Fruit fly (Drosophila melanogaster): Measurements from ENCODE around the gene Ublcp1.

dm6 chr3R:23012017-23012416 lies 49.3 kb upstream of the Ublcp1 start, which contains the start of gene CG6688:
- TF ChIP-seq fd59A (GFP tag; optimal IDR thresholded peaks at IDR 0.05) (no peak), CG6808 (GFP tag; optimal IDR thresholded peaks at IDR 0.05) (no peak), CG6854 (GFP tag; optimal IDR thresholded peaks at IDR 0.05) (no peak), CG11902 (GFP tag; optimal IDR thresholded peaks at IDR 0.05) (no peak), dac (GFP tag; optimal IDR thresholded peaks at IDR 0.05) (no peak), CG7368 (GFP tag; optimal IDR thresholded peaks at IDR 0.05) (no peak), Sox102F (GFP tag; optimal IDR thresholded peaks at IDR 0.05) (no peak), CG34406 (GFP tag; optimal IDR thresholded peaks at IDR 0.05) (no peak), eg (GFP tag; IDR thresholded peaks at IDR 0.05) (no peak), CG1621 (tag; optimal IDR thresholded peaks at IDR 0.05) (no peak), Hr38 (GFP tag; optimal IDR thresholded peaks at IDR 0.05) (no peak), CG31627 (GFP tag; optimal IDR thresholded peaks at IDR 0.05) (no peak), CG6792 (GFP tag; optimal IDR thresholded peaks at IDR 0.05) (no peak), OdsH (GFP tag; optimal IDR thresholded peaks at IDR 0.05) (no peak)
